Fruit fly (Drosophila melanogaster): ENCODE results near the gene Ank2.

The Ank2 gene

dm6 chr3L:7610522-7610921 is 107.7 kb downstream of the Ank2 start:
- TF ChIP-seq CG8301 (tag; optimal IDR thresholded peaks at IDR 0.05) = no peak
- TF ChIP-seq EcR (GFP tag; optimal IDR thresholded peaks at IDR 0.05) = peak; percentile 75

- TF ChIP-seq CG13204 (GFP tag; optimal IDR thresholded peaks at IDR 0.05) (peak; percentile 21), rn (GFP tag; IDR thresholded peaks at IDR 0.05) (no peak), EcR (GFP tag; optimal IDR thresholded peaks at IDR 0.05) (no peak), D1 (tag; optimal IDR thresholded peaks at IDR 0.05) (no peak), CG15710 (tag; optimal IDR thresholded peaks at IDR 0.05) (peak; percentile 17), Pif1B (GFP tag; optimal IDR thresholded peaks at IDR 0.05) (no peak), CG12605 (GFP tag; IDR thresholded peaks at IDR 0.05) (no peak), CG8159 (tag; optimal IDR thresholded peaks at IDR 0.05) (peak; percentile 50), CG8301 (tag; optimal IDR thresholded peaks at IDR 0.05) (peak; percentile 27), CG4496 (GFP tag; IDR thresholded peaks at IDR 0.05) (no peak), fd96Ca (GFP tag; IDR thresholded peaks at IDR 0.05) (no peak), CG17806 (tag; optimal IDR thresholded peaks at IDR 0.05) (peak; percentile 50), Snoo (tag; optimal IDR thresholded peaks at IDR 0.05) (no peak), CG32121 (GFP tag; IDR thresholded peaks at IDR 0.05) (no peak), gl (tag; optimal IDR thresholded peaks at IDR 0.05) (peak; percentile 12), Pif1A (GFP tag; optimal IDR thresholded peaks at IDR 0.05) (peak; percentile 21), Ets98B (GFP tag; IDR thresholded peaks at IDR 0.05) (no peak), CG9948 (tag; optimal IDR thresholded peaks at IDR 0.05) (peak; percentile 41), CG14655 (GFP tag; optimal IDR thresholded peaks at IDR 0.05) (peak; percentile 44), CG10348 (GFP tag; IDR thresholded peaks at IDR 0.05) (no peak), CG34367 (tag; optimal IDR thresholded peaks at IDR 0.05) (no peak)
These were observed 111.7 kb downstream of the Ank2 start for dm6 chr3L:7606336-7607001.
